1 fruit fly cellular context compared by ENCODE assay signal in genomic region chr3L:21604265-21604664, dm6.
A peak's percentile ranks its signal among the peaks of the same experiment; 100 is the strongest.
TF ChIP-seq lines count a peak whose summit lies in the region.

No protein-coding gene starts in this region.

TF ChIP-seq in whole organism, embryonic, 481 proteins besides CTCF, POLR2A, EP300 and RAD21 (continued from another document and continues in another):
- no peak for TF ChIP-seq Optix (GFP tag; IDR thresholded peaks at IDR 0.05; lab: Robert Waterston, UW)
- TF ChIP-seq Med (GFP tag; lab: Kevin White, UChicago), result peak; percentile 95
- no peak for TF ChIP-seq sc (optimal IDR thresholded peaks at IDR 0.05; lab: Kevin White, UChicago)
- no peak for TF ChIP-seq sc (GFP tag; optimal IDR thresholded peaks at IDR 0.05; lab: Kevin White, UChicago)
- TF ChIP-seq Dek (tag; optimal IDR thresholded peaks at IDR 0.05; lab: Kevin White, UChicago), result peak; percentile 28
- TF ChIP-seq CG6654 (GFP tag; optimal IDR thresholded peaks at IDR 0.05; lab: Kevin White, UChicago), result no peak
- peak; percentile 86 for TF ChIP-seq slbo (GFP tag; IDR thresholded peaks at IDR 0.05; lab: Robert Waterston, UW)
- no peak for TF ChIP-seq scrt (GFP tag; optimal IDR thresholded peaks at IDR 0.05; lab: Kevin White, UChicago)
- peak; percentile 61; the same call in 1 of the 2 replicates for TF ChIP-seq CG17328 (GFP tag; IDR thresholded peaks at IDR 0.05; lab: Robert Waterston, UW)
- TF ChIP-seq sqz (GFP tag; optimal IDR thresholded peaks at IDR 0.05; lab: Kevin White, UChicago), result peak; percentile 66
- peak; percentile 1 for TF ChIP-seq slou (GFP tag; optimal IDR thresholded peaks at IDR 0.05; lab: Kevin White, UChicago)
- peak; percentile 46 for TF ChIP-seq repo (GFP tag; optimal IDR thresholded peaks at IDR 0.05; lab: Kevin White, UChicago)
- no peak for TF ChIP-seq CG3281 (GFP tag; optimal IDR thresholded peaks at IDR 0.05; lab: Kevin White, UChicago)
- no peak for TF ChIP-seq lov (optimal IDR thresholded peaks at IDR 0.05; lab: Kevin White, UChicago)
- no peak for TF ChIP-seq lov (GFP tag; IDR thresholded peaks at IDR 0.05; lab: Robert Waterston, UW)
- peak; percentile 67 for TF ChIP-seq CG4730 (GFP tag; IDR thresholded peaks at IDR 0.05; lab: Robert Waterston, UW)
- TF ChIP-seq CG17385 (GFP tag; optimal IDR thresholded peaks at IDR 0.05; lab: Kevin White, UChicago), result peak; percentile 23
- TF ChIP-seq CG13123 (GFP tag; optimal IDR thresholded peaks at IDR 0.05; lab: Kevin White, UChicago), result no peak
- TF ChIP-seq stc (GFP tag; IDR thresholded peaks at IDR 0.05; lab: Robert Waterston, UW), result 0 out of 2 replicates have a peak, but pooled peaks have one; percentile 12
- peak; percentile 7 for TF ChIP-seq MTF-1 (GFP tag; optimal IDR thresholded peaks at IDR 0.05; lab: Kevin White, UChicago; ENCODE audit: borderline replicate concordance)
- TF ChIP-seq lmd (GFP tag; IDR thresholded peaks at IDR 0.05; lab: Robert Waterston, UW), result no peak; the same call in 1 of the 2 replicates
- no peak for TF ChIP-seq CG6813 (GFP tag; optimal IDR thresholded peaks at IDR 0.05; lab: Kevin White, UChicago)
- no peak for TF ChIP-seq bowl (GFP tag; IDR thresholded peaks at IDR 0.05; lab: Robert Waterston, UW)
- TF ChIP-seq dpn (GFP tag; optimal IDR thresholded peaks at IDR 0.05; lab: Kevin White, UChicago), result peak; percentile 74 to 77
- TF ChIP-seq Usf (GFP tag; optimal IDR thresholded peaks at IDR 0.05; lab: Kevin White, UChicago), result no peak
- TF ChIP-seq CG9727 (GFP tag; optimal IDR thresholded peaks at IDR 0.05; lab: Kevin White, UChicago), result no peak
- TF ChIP-seq kni (GFP tag; optimal IDR thresholded peaks at IDR 0.05; lab: Kevin White, UChicago), result no peak
- TF ChIP-seq HmgD (GFP tag; optimal IDR thresholded peaks at IDR 0.05; lab: Kevin White, UChicago), result peak; percentile 94
- TF ChIP-seq CG34422 (GFP tag; IDR thresholded peaks at IDR 0.05; lab: Robert Waterston, UW), result peak; percentile 61; the same call in 1 of the 3 replicates
- TF ChIP-seq CG13894 (tag; optimal IDR thresholded peaks at IDR 0.05; lab: Kevin White, UChicago), result peak; percentile 15
- TF ChIP-seq p53 (GFP tag; optimal IDR thresholded peaks at IDR 0.05; lab: Kevin White, UChicago), result peak; percentile 70
- no peak for TF ChIP-seq hkb (optimal IDR thresholded peaks at IDR 0.05; lab: Kevin White, UChicago)
- TF ChIP-seq hkb (GFP tag; IDR thresholded peaks at IDR 0.05; lab: Robert Waterston, UW), result peak; percentile 43; the same call in 1 of the 2 replicates
- TF ChIP-seq CG13424 (tag; optimal IDR thresholded peaks at IDR 0.05; lab: Kevin White, UChicago), result no peak
- no peak for TF ChIP-seq pros (GFP tag; optimal IDR thresholded peaks at IDR 0.05; lab: Kevin White, UChicago)
- TF ChIP-seq Dp (GFP tag; optimal IDR thresholded peaks at IDR 0.05; lab: Kevin White, UChicago), result peak; percentile 57
- TF ChIP-seq tup (GFP tag; optimal IDR thresholded peaks at IDR 0.05; lab: Kevin White, UChicago), result no peak
- peak; percentile 37 for TF ChIP-seq en (GFP tag; optimal IDR thresholded peaks at IDR 0.05; lab: Kevin White, UChicago)
- TF ChIP-seq org-1 (GFP tag; optimal IDR thresholded peaks at IDR 0.05; lab: Kevin White, UChicago), result no peak
- no peak for TF ChIP-seq Sin3A (optimal IDR thresholded peaks at IDR 0.05; lab: Kevin White, UChicago)
- TF ChIP-seq CG32767 (GFP tag; IDR thresholded peaks at IDR 0.05; lab: Robert Waterston, UW), result 0 out of 2 replicates have a peak, but pooled peaks have one; percentile 34
- peak in 1 of 2 experiments; percentile 70 for TF ChIP-seq Pdp1 (GFP tag; optimal IDR thresholded peaks at IDR 0.05; lab: Kevin White, UChicago)
- TF ChIP-seq jing (GFP tag; optimal IDR thresholded peaks at IDR 0.05; lab: Kevin White, UChicago), result peak; percentile 13
- TF ChIP-seq sr (GFP tag; IDR thresholded peaks at IDR 0.05; lab: Robert Waterston, UW), result no peak
- no peak for TF ChIP-seq Abd-B (GFP tag; optimal IDR thresholded peaks at IDR 0.05; lab: Kevin White, UChicago)
- peak; percentile 16 for TF ChIP-seq CG10209 (GFP tag; optimal IDR thresholded peaks at IDR 0.05; lab: Kevin White, UChicago)
- peak; percentile 93 for TF ChIP-seq CG11456 (GFP tag; IDR thresholded peaks at IDR 0.05; lab: Robert Waterston, UW)
- TF ChIP-seq CG32772 (GFP tag; IDR thresholded peaks at IDR 0.05; lab: Robert Waterston, UW), result peak; percentile 63; the same call in 1 of the 2 replicates
- no peak for TF ChIP-seq mirr (GFP tag; optimal IDR thresholded peaks at IDR 0.05; lab: Kevin White, UChicago)
- no peak for TF ChIP-seq CG10274 (GFP tag; optimal IDR thresholded peaks at IDR 0.05; lab: Kevin White, UChicago)
- peak; percentile 78 for TF ChIP-seq Myb (GFP tag; optimal IDR thresholded peaks at IDR 0.05; lab: Kevin White, UChicago)
- peak; percentile 83 for TF ChIP-seq ci (GFP tag; IDR thresholded peaks at IDR 0.05; lab: Robert Waterston, UW)
- peak; percentile 2 for TF ChIP-seq CG12236 (GFP tag; optimal IDR thresholded peaks at IDR 0.05; lab: Kevin White, UChicago)
- TF ChIP-seq pho (GFP tag; optimal IDR thresholded peaks at IDR 0.05; lab: Kevin White, UChicago), result peak; percentile 36
- no peak for TF ChIP-seq Spps (tag; optimal IDR thresholded peaks at IDR 0.05; lab: Kevin White, UChicago)
- TF ChIP-seq dimm (GFP tag; IDR thresholded peaks at IDR 0.05; lab: Robert Waterston, UW), result no peak
- TF ChIP-seq Deaf1 (tag; optimal IDR thresholded peaks at IDR 0.05; lab: Kevin White, UChicago), result no peak
- no peak for TF ChIP-seq emc (GFP tag; optimal IDR thresholded peaks at IDR 0.05; lab: Kevin White, UChicago)
- no peak for TF ChIP-seq CG10321 (GFP tag; IDR thresholded peaks at IDR 0.05; lab: Robert Waterston, UW)
- peak; percentile 32 for TF ChIP-seq CG14710 (tag; optimal IDR thresholded peaks at IDR 0.05; lab: Kevin White, UChicago)
- TF ChIP-seq CG14014 (GFP tag; IDR thresholded peaks at IDR 0.05; lab: Robert Waterston, UW), result 0 out of 2 replicates have a peak, but pooled peaks have one; percentile 42
- TF ChIP-seq ash1 (GFP tag; optimal IDR thresholded peaks at IDR 0.05; lab: Kevin White, UChicago), result peak; percentile 1
- TF ChIP-seq CG4424 (GFP tag; optimal IDR thresholded peaks at IDR 0.05; lab: Kevin White, UChicago), result peak; percentile 56
- TF ChIP-seq CG9817 (tag; optimal IDR thresholded peaks at IDR 0.05; lab: Kevin White, UChicago), result peak; percentile 62
- no peak for TF ChIP-seq run (tag; optimal IDR thresholded peaks at IDR 0.05; lab: Kevin White, UChicago)
- TF ChIP-seq CG11093 (GFP tag; IDR thresholded peaks at IDR 0.05; lab: Robert Waterston, UW), result no peak
- TF ChIP-seq Doc3 (GFP tag; IDR thresholded peaks at IDR 0.05; lab: Robert Waterston, UW; ENCODE audit: partially characterized antibody), result no peak
- peak; percentile 31 for TF ChIP-seq dm (GFP tag; optimal IDR thresholded peaks at IDR 0.05; lab: Kevin White, UChicago)
- peak; percentile 19 for TF ChIP-seq crc (GFP tag; optimal IDR thresholded peaks at IDR 0.05; lab: Kevin White, UChicago)
- TF ChIP-seq CG8089 (GFP tag; optimal IDR thresholded peaks at IDR 0.05; lab: Kevin White, UChicago), result peak; percentile 79
- TF ChIP-seq Dref (GFP tag; IDR thresholded peaks at IDR 0.05; lab: Robert Waterston, UW), result no peak
- TF ChIP-seq nmo (GFP tag; optimal IDR thresholded peaks at IDR 0.05; lab: Kevin White, UChicago), result no peak
- peak; percentile 72 for TF ChIP-seq E2f2 (GFP tag; IDR thresholded peaks at IDR 0.05; lab: Robert Waterston, UW)
- peak; percentile 57 for TF ChIP-seq CG13624 (GFP tag; optimal IDR thresholded peaks at IDR 0.05; lab: Kevin White, UChicago)
- TF ChIP-seq CG14965 (GFP tag; optimal IDR thresholded peaks at IDR 0.05; lab: Kevin White, UChicago; ENCODE audit: borderline replicate concordance), result peak; percentile 39
- no peak for TF ChIP-seq CG8924 (tag; optimal IDR thresholded peaks at IDR 0.05; lab: Kevin White, UChicago)
- TF ChIP-seq knrl (GFP tag; IDR thresholded peaks at IDR 0.05; lab: Robert Waterston, UW; ENCODE audit: partially characterized antibody), result peak; percentile 66; the same call in 2 of the 3 replicates
- peak; percentile 97 for TF ChIP-seq CG3163 (GFP tag; optimal IDR thresholded peaks at IDR 0.05; lab: Kevin White, UChicago)
- TF ChIP-seq br (optimal IDR thresholded peaks at IDR 0.05; lab: Kevin White, UChicago), result no peak
- no peak for TF ChIP-seq cato (GFP tag; optimal IDR thresholded peaks at IDR 0.05; lab: Kevin White, UChicago; ENCODE audit: borderline replicate concordance)
- TF ChIP-seq CG31441 (GFP tag; IDR thresholded peaks at IDR 0.05; lab: Robert Waterston, UW), result no peak
- TF ChIP-seq her (GFP tag; optimal IDR thresholded peaks at IDR 0.05; lab: Kevin White, UChicago), result peak; percentile 51
- TF ChIP-seq HLH54F (GFP tag; optimal IDR thresholded peaks at IDR 0.05; lab: Kevin White, UChicago), result peak; percentile 50
- TF ChIP-seq C15 (GFP tag; IDR thresholded peaks at IDR 0.05; lab: Robert Waterston, UW), result no peak
- TF ChIP-seq D (optimal IDR thresholded peaks at IDR 0.05; lab: Kevin White, UChicago), result no peak
- no peak for TF ChIP-seq D (GFP tag; optimal IDR thresholded peaks at IDR 0.05; lab: Kevin White, UChicago)
- peak; percentile 83; the same call in 1 of the 2 replicates for TF ChIP-seq CG32532 (GFP tag; IDR thresholded peaks at IDR 0.05; lab: Robert Waterston, UW)
- peak; percentile 37; the same call in 1 of the 2 replicates for TF ChIP-seq Xrp1 (GFP tag; IDR thresholded peaks at IDR 0.05; lab: Robert Waterston, UW)
- peak; percentile 6 for TF ChIP-seq zf30C (GFP tag; optimal IDR thresholded peaks at IDR 0.05; lab: Kevin White, UChicago)
- TF ChIP-seq odd (GFP tag; optimal IDR thresholded peaks at IDR 0.05; lab: Kevin White, UChicago), result no peak
- no peak for TF ChIP-seq CG7271 (tag; optimal IDR thresholded peaks at IDR 0.05; lab: Kevin White, UChicago)
- TF ChIP-seq z (GFP tag; IDR thresholded peaks at IDR 0.05; lab: Robert Waterston, UW), result no peak
- peak; percentile 32 for TF ChIP-seq ERR (GFP tag; optimal IDR thresholded peaks at IDR 0.05; lab: Kevin White, UChicago)
- TF ChIP-seq CG5245 (GFP tag; optimal IDR thresholded peaks at IDR 0.05; lab: Kevin White, UChicago), result peak; percentile 75
- peak; percentile 66 for TF ChIP-seq da (GFP tag; optimal IDR thresholded peaks at IDR 0.05; lab: Kevin White, UChicago)
- no peak for TF ChIP-seq Dll (GFP tag; IDR thresholded peaks at IDR 0.05; lab: Robert Waterston, UW; ENCODE audit: partially characterized antibody)
- TF ChIP-seq CG31388 (GFP tag; optimal IDR thresholded peaks at IDR 0.05; lab: Kevin White, UChicago), result peak; percentile 16
- TF ChIP-seq CG10565 (GFP tag; optimal IDR thresholded peaks at IDR 0.05; lab: Kevin White, UChicago), result no peak
- no peak for TF ChIP-seq CG11696 (GFP tag; IDR thresholded peaks at IDR 0.05; lab: Robert Waterston, UW)
- peak; percentile 64 for TF ChIP-seq CG2120 (GFP tag; optimal IDR thresholded peaks at IDR 0.05; lab: Kevin White, UChicago)
- no peak for TF ChIP-seq Dfd (GFP tag; optimal IDR thresholded peaks at IDR 0.05; lab: Kevin White, UChicago)
- peak; percentile 51 for TF ChIP-seq CHES-1-like (GFP tag; optimal IDR thresholded peaks at IDR 0.05; lab: Kevin White, UChicago)
- no peak for TF ChIP-seq schlank (tag; optimal IDR thresholded peaks at IDR 0.05; lab: Kevin White, UChicago)
- TF ChIP-seq CG5953 (GFP tag; IDR thresholded peaks at IDR 0.05; lab: Robert Waterston, UW), result no peak
- TF ChIP-seq tgo (GFP tag; IDR thresholded peaks at IDR 0.05; lab: Robert Waterston, UW), result peak; percentile 59
- peak; percentile 73 for TF ChIP-seq sob (GFP tag; IDR thresholded peaks at IDR 0.05; lab: Robert Waterston, UW)
- no peak for TF ChIP-seq CG7556 (GFP tag; optimal IDR thresholded peaks at IDR 0.05; lab: Kevin White, UChicago)
- TF ChIP-seq CG9797 (GFP tag; optimal IDR thresholded peaks at IDR 0.05; lab: Kevin White, UChicago), result no peak
- 0 out of 3 replicates have a peak, but pooled peaks have one; percentile 17 for TF ChIP-seq HLH4C (GFP tag; IDR thresholded peaks at IDR 0.05; lab: Robert Waterston, UW; ENCODE audit: partially characterized antibody)
- TF ChIP-seq CG4707 (GFP tag; optimal IDR thresholded peaks at IDR 0.05; lab: Kevin White, UChicago), result no peak
- TF ChIP-seq Hmr (GFP tag; optimal IDR thresholded peaks at IDR 0.05; lab: Kevin White, UChicago), result peak; percentile 52
- TF ChIP-seq Hr39 (optimal IDR thresholded peaks at IDR 0.05; lab: Kevin White, UChicago), result no peak
- no peak for TF ChIP-seq fd64A (GFP tag; optimal IDR thresholded peaks at IDR 0.05; lab: Kevin White, UChicago)
- TF ChIP-seq CG33557 (GFP tag; optimal IDR thresholded peaks at IDR 0.05; lab: Kevin White, UChicago), result no peak
- no peak for TF ChIP-seq B-H2 (GFP tag; optimal IDR thresholded peaks at IDR 0.05; lab: Kevin White, UChicago)
- no peak for TF ChIP-seq CG12299 (tag; optimal IDR thresholded peaks at IDR 0.05; lab: Kevin White, UChicago)
- no peak for TF ChIP-seq BEAF-32 (GFP tag; optimal IDR thresholded peaks at IDR 0.05; lab: Kevin White, UChicago)
- no peak for TF ChIP-seq pan (optimal IDR thresholded peaks at IDR 0.05; lab: Kevin White, UChicago)
- no peak for TF ChIP-seq pan (GFP tag; optimal IDR thresholded peaks at IDR 0.05 in 1 of 2, IDR thresholded peaks at IDR 0.05 in 1 of 2)
- TF ChIP-seq CG2712 (tag; optimal IDR thresholded peaks at IDR 0.05; lab: Kevin White, UChicago), result no peak
- peak; percentile 39 for TF ChIP-seq trh (GFP tag; optimal IDR thresholded peaks at IDR 0.05; lab: Kevin White, UChicago)
- no peak for TF ChIP-seq ac (GFP tag; optimal IDR thresholded peaks at IDR 0.05; lab: Kevin White, UChicago)
- peak; percentile 44 for TF ChIP-seq Sry-δ (GFP tag; optimal IDR thresholded peaks at IDR 0.05; lab: Kevin White, UChicago)
- no peak for TF ChIP-seq nerfin-1 (tag; optimal IDR thresholded peaks at IDR 0.05; lab: Kevin White, UChicago)
- no peak for TF ChIP-seq tap (tag; optimal IDR thresholded peaks at IDR 0.05; lab: Kevin White, UChicago)
- TF ChIP-seq Hr51 (GFP tag; optimal IDR thresholded peaks at IDR 0.05; lab: Kevin White, UChicago), result peak in 1 of 2 experiments; percentile 16
- TF ChIP-seq CG4282 (GFP tag; optimal IDR thresholded peaks at IDR 0.05; lab: Kevin White, UChicago), result peak; percentile 37
- TF ChIP-seq tx (GFP tag; optimal IDR thresholded peaks at IDR 0.05; lab: Kevin White, UChicago), result peak; percentile 4
- no peak for TF ChIP-seq h (optimal IDR thresholded peaks at IDR 0.05; lab: Kevin White, UChicago)
- TF ChIP-seq unc-4 (GFP tag; IDR thresholded peaks at IDR 0.05; lab: Robert Waterston, UW; ENCODE audit: partially characterized antibody), result no peak
- 0 out of 2 replicates have a peak, but pooled peaks have one; percentile 17 for TF ChIP-seq wor (GFP tag; IDR thresholded peaks at IDR 0.05; lab: Robert Waterston, UW)
- TF ChIP-seq wdn (GFP tag; IDR thresholded peaks at IDR 0.05; lab: Robert Waterston, UW), result no peak
- TF ChIP-seq bcd (GFP tag; optimal IDR thresholded peaks at IDR 0.05; lab: Kevin White, UChicago), result peak; percentile 48
